Worm (Caenorhabditis elegans) whole organism, L3 larva: ENCODE results near the gene skr-20.

Experiments
- aly-2 ChIP-seq: fragments of 150-350 bp; optimal IDR thresholded peaks from 2 replicates; lab custom pipeline; 2014; ENCODE audit warnings: missing biosample characterization, missing genetic modification characterization
- ama-1 ChIP-seq: fragments of 150-350 bp; optimal IDR thresholded peaks from 2 replicates; lab custom pipeline; 2018
- ceh-28 ChIP-seq: fragments of 150-350 bp; optimal IDR thresholded peaks from 2 replicates; lab custom pipeline; 2014; ENCODE audit warnings: missing biosample characterization, missing genetic modification reagents, missing genetic modification characterization
- ceh-82 ChIP-seq: fragments of 150-350 bp; optimal IDR thresholded peaks from 2 replicates; lab custom pipeline; 2014; ENCODE audit warnings: missing biosample characterization, missing genetic modification characterization
- ceh-9 ChIP-seq: sonication (generic microtip); optimal IDR thresholded peaks from 2 replicates; lab custom pipeline; 2018; ENCODE audit warnings: missing biosample characterization, missing genetic modification characterization
- daf-12 ChIP-seq: fragments of 150-350 bp; optimal IDR thresholded peaks from 2 replicates; lab custom pipeline; 2014; ENCODE audit warnings: missing biosample characterization, missing genetic modification reagents, missing genetic modification characterization
- egl-27 ChIP-seq: sonication (generic microtip); optimal IDR thresholded peaks from 4 replicates; lab custom pipeline; 2017; ENCODE audit warnings: missing biosample characterization, missing genetic modification reagents, missing genetic modification characterization
- elt-2 ChIP-seq: sonication (generic microtip); optimal IDR thresholded peaks from 2 replicates; lab custom pipeline; 2016; ENCODE audit warnings: missing genetic modification reagents, mild to moderate bottlenecking, missing genetic modification characterization, missing compliant biosample characterization
- elt-3 ChIP-seq, 3 experiments: fragments of 150-350 bp in 1 of 3; sonication (generic microtip) in 2 of 3; optimal IDR thresholded peaks; 2 replicates in 2 of 3; 4 replicates in 1 of 3; lab custom pipeline; 2014 to 2017; ENCODE audit warnings: missing biosample characterization in 3 of 3, missing genetic modification characterization in 3 of 3
- eor-1 ChIP-seq, 2 experiments: fragments of 150-350 bp; optimal IDR thresholded peaks; 2 replicates each; lab custom pipeline; 2014 to 2018; ENCODE audit warnings: missing biosample characterization in 2 of 2, missing genetic modification characterization in 2 of 2
- fkh-10 ChIP-seq: sonication (generic microtip); optimal IDR thresholded peaks from 2 replicates; lab custom pipeline; 2017; ENCODE audit warnings: missing biosample characterization, missing genetic modification reagents, missing genetic modification characterization
- fkh-2 ChIP-seq: fragments of 150-350 bp; optimal IDR thresholded peaks from 2 replicates; lab custom pipeline; 2014; ENCODE audit warnings: missing biosample characterization, missing genetic modification reagents, missing genetic modification characterization
- hmg-11 ChIP-seq: sonication (generic microtip); optimal IDR thresholded peaks from 2 replicates; lab custom pipeline; 2016; ENCODE audit warnings: missing genetic modification characterization, missing compliant biosample characterization
- jun-1 ChIP-seq: fragments of 150-350 bp; optimal IDR thresholded peaks from 2 replicates; lab custom pipeline; 2014; ENCODE audit warnings: missing biosample characterization, missing genetic modification reagents, missing genetic modification characterization
- lin-39 ChIP-seq: fragments of 150-350 bp; optimal IDR thresholded peaks from 2 replicates; lab custom pipeline; 2018; ENCODE audit warnings: missing biosample characterization, missing genetic modification reagents, missing genetic modification characterization
- lsy-12 ChIP-seq: sonication (generic microtip); optimal IDR thresholded peaks from 2 replicates; lab custom pipeline; 2016; ENCODE audit warnings: mild to moderate bottlenecking, missing genetic modification characterization, missing compliant biosample characterization
- mdl-1 ChIP-seq: fragments of 150-350 bp; optimal IDR thresholded peaks from 2 replicates; lab custom pipeline; 2014; ENCODE audit warnings: missing biosample characterization, missing genetic modification characterization
- nfya-1 ChIP-seq: sonication (generic microtip); optimal IDR thresholded peaks from 2 replicates; lab custom pipeline; 2017; ENCODE audit warnings: missing genetic modification characterization, mild to moderate bottlenecking, missing compliant biosample characterization, antibody characterized with exemption, moderate library complexity; ENCODE audit not compliant: insufficient read depth
- nhr-11 ChIP-seq: fragments of 150-350 bp; optimal IDR thresholded peaks from 2 replicates; lab custom pipeline; 2014; ENCODE audit warnings: missing biosample characterization, missing genetic modification characterization
- nhr-23 ChIP-seq: fragments of 150-350 bp; optimal IDR thresholded peaks from 2 replicates; lab custom pipeline; 2014; ENCODE audit warnings: missing biosample characterization, missing genetic modification reagents, missing genetic modification characterization
- nhr-237 ChIP-seq: fragments of 150-350 bp; optimal IDR thresholded peaks from 2 replicates; lab custom pipeline; 2014; ENCODE audit warnings: missing biosample characterization, missing genetic modification characterization
- nhr-25 ChIP-seq: sonication (generic microtip); optimal IDR thresholded peaks from 2 replicates; lab custom pipeline; 2017; ENCODE audit warnings: missing biosample characterization, missing genetic modification characterization
- nhr-43 ChIP-seq: sonication (generic microtip); optimal IDR thresholded peaks from 2 replicates; lab custom pipeline; 2016; ENCODE audit warnings: mild to moderate bottlenecking, missing genetic modification characterization, missing compliant biosample characterization; ENCODE audit not compliant: poor library complexity, severe bottlenecking
- nhr-67 ChIP-seq: fragments of 150-350 bp; optimal IDR thresholded peaks from 2 replicates; lab custom pipeline; 2014; ENCODE audit warnings: missing biosample characterization, missing genetic modification characterization
- nhr-77 ChIP-seq: fragments of 150-350 bp; optimal IDR thresholded peaks from 2 replicates; lab custom pipeline; 2014; ENCODE audit warnings: missing biosample characterization, missing genetic modification characterization
- pha-4 ChIP-seq: fragments of 150-350 bp; optimal IDR thresholded peaks from 2 replicates; lab custom pipeline; 2014; ENCODE audit warnings: missing biosample characterization, missing genetic modification reagents, missing genetic modification characterization
- pqm-1 ChIP-seq: fragments of 150-350 bp; optimal IDR thresholded peaks from 2 replicates; lab custom pipeline; 2017; ENCODE audit warnings: missing biosample characterization, missing genetic modification characterization, inconsistent platforms
- sea-2 ChIP-seq: fragments of 150-350 bp; sonication (generic microtip); optimal IDR thresholded peaks from 4 replicates; lab custom pipeline; 2014; ENCODE audit warnings: missing biosample characterization, missing genetic modification reagents, missing genetic modification characterization
- skn-1 ChIP-seq: fragments of 150-350 bp; optimal IDR thresholded peaks from 2 replicates; lab custom pipeline; 2014; ENCODE audit warnings: missing biosample characterization, missing genetic modification characterization
- snpc-4 ChIP-seq: fragments of 150-350 bp; optimal IDR thresholded peaks from 2 replicates; lab custom pipeline; 2014; ENCODE audit warnings: missing biosample characterization, missing genetic modification characterization
- unc-39 ChIP-seq: sonication (generic microtip); optimal IDR thresholded peaks from 4 replicates; lab custom pipeline; 2017; ENCODE audit warnings: missing biosample characterization, missing genetic modification characterization
- ztf-11 ChIP-seq: fragments of 150-350 bp; optimal IDR thresholded peaks from 2 replicates; lab custom pipeline; 2014; ENCODE audit warnings: missing biosample characterization, missing genetic modification characterization
- ztf-4 ChIP-seq: fragments of 150-350 bp; optimal IDR thresholded peaks from 2 replicates; lab custom pipeline; 2014; ENCODE audit warnings: missing biosample characterization, missing genetic modification characterization

The skr-20 gene

ce11 chrX:13227778-13228177 lies 4.4 kb upstream of the skr-20 start:
- TF ChIP-seq elt-2 (tag; lab: Kevin White, UChicago) (no peak), sea-2 (no peak), ceh-9 (tag; lab: Kevin White, UChicago) (no peak), unc-39 (tag; lab: Kevin White, UChicago) (no peak), egl-27 (tag; lab: Kevin White, UChicago) (no peak), ceh-82 (tag; lab: Kevin White, UChicago) (no peak), mdl-1 (tag; lab: Kevin White, UChicago) (no peak), skn-1 (no peak), nhr-67 (tag; lab: Kevin White, UChicago) (no peak), lin-39 (tag; lab: Kevin White, UChicago) (no peak), nhr-11 (no peak), aly-2 (tag; lab: Kevin White, UChicago) (no peak), ztf-4 (tag; lab: Kevin White, UChicago) (no peak), ama-1 (no peak), elt-3 (tag; optimal IDR thresholded peaks at IDR 0.05; lab: Kevin White, UChicago) (no peak), nhr-23 (tag; lab: Kevin White, UChicago) (no peak), nfya-1 (tag; lab: Kevin White, UChicago) (no peak)
- TF ChIP-seq, all 47 proteins: peak for 0

- peak; percentile 64 for TF ChIP-seq ceh-28 (tag; lab: Kevin White, UChicago)
- peak; percentile 1 for TF ChIP-seq elt-2 (tag; lab: Kevin White, UChicago)
- TF ChIP-seq daf-12 (tag; lab: Kevin White, UChicago): no peak
- peak; percentile 11 for TF ChIP-seq nhr-25
These were observed 3.3 kb upstream of the skr-20 start, which contains the start of gene skr-21 for ce11 chrX:13226614-13227096. TSS of gene skr-21 (minus strand) at chrX:13226664.

- no peak for TF ChIP-seq nhr-77 (tag; lab: Kevin White, UChicago)
- TF ChIP-seq ztf-11 (tag; lab: Kevin White, UChicago): no peak
- TF ChIP-seq ztf-4 (tag; lab: Kevin White, UChicago): no peak
- peak; percentile 32 for TF ChIP-seq hmg-11 (tag; lab: Kevin White, UChicago)
- TF ChIP-seq fkh-2 (tag; lab: Kevin White, UChicago): no peak
- TF ChIP-seq pha-4: peak; percentile 41
- no peak for TF ChIP-seq nhr-43 (tag; lab: Kevin White, UChicago)
- peak; percentile 3 for TF ChIP-seq ceh-28 (tag; lab: Kevin White, UChicago)
- peak; percentile 73 for TF ChIP-seq elt-2 (tag; lab: Kevin White, UChicago)
- TF ChIP-seq fkh-10 (GFP tag; lab: Kevin White, UChicago): no peak
- no peak for TF ChIP-seq egl-27 (tag; lab: Kevin White, UChicago)
- peak; percentile 37 for TF ChIP-seq nfya-1 (tag; lab: Kevin White, UChicago)
- peak; percentile 39 for TF ChIP-seq lin-39 (tag; lab: Kevin White, UChicago)
- TF ChIP-seq daf-12 (tag; lab: Kevin White, UChicago): no peak
- peak; percentile 7 for TF ChIP-seq jun-1 (tag; lab: Kevin White, UChicago)
- no peak for TF ChIP-seq ceh-82 (tag; lab: Kevin White, UChicago)
- TF ChIP-seq eor-1 (tag; optimal IDR thresholded peaks at IDR 0.05; lab: Kevin White, UChicago): no peak
- peak; percentile 22 for TF ChIP-seq pqm-1
- peak; percentile 8 for TF ChIP-seq snpc-4 (tag; lab: Kevin White, UChicago)
- TF ChIP-seq nhr-237 (tag; lab: Kevin White, UChicago): no peak
- no peak for TF ChIP-seq lsy-12 (tag; lab: Kevin White, UChicago)
These were observed 2.0 kb upstream of the skr-20 start for ce11 chrX:13225111-13225905.

DNA sequence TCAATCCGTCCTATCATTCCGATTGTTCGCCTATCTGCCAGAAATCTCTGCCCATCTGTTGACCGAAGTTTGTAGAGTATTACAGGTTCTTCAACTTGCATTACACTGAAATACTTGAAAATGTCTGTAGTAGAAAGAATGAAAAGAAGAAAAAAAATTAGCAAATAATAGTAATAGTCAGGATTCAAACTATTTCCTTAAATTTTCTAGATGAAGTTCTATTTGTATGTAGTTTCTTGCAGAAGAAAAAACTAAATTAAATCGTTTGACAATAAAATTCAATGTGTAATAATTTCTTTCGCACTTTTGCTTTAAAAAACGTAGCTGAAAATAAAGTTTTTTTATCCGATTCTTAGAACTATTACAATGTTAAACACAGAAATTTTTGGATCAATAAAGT lies 1.3 kb upstream of the skr-20 start, which contains the start of gene skr-19:
skr-19 (minus strand) TSS at position 101 of the 400 bp plus-strand sequence.
- TF ChIP-seq nhr-43 (tag; lab: Kevin White, UChicago): no peak
